Fruit fly (Drosophila melanogaster): Measurements from ENCODE around the gene Hinfp.

Gene Hinfp

dm6 chrX:599727-600126 is 25.6 kb upstream of the Hinfp start:
- peak; percentile 52 for TF ChIP-seq vri (GFP tag; optimal IDR thresholded peaks at IDR 0.05)
- TF ChIP-seq CG32006 (GFP tag; optimal IDR thresholded peaks at IDR 0.05): no peak
- peak; percentile 78 for TF ChIP-seq svp (GFP tag)
- TF ChIP-seq CG8319 (GFP tag; optimal IDR thresholded peaks at IDR 0.05): no peak

dm6 chrX:601984-602383 is 23.4 kb upstream of the Hinfp start:
- TF ChIP-seq dac (GFP tag; optimal IDR thresholded peaks at IDR 0.05) (no peak), CG8632 (GFP tag; optimal IDR thresholded peaks at IDR 0.05) (no peak), dsx (GFP tag; optimal IDR thresholded peaks at IDR 0.05; ENCODE audit: poor library complexity, severe bottlenecking) (no peak), Hr38 (GFP tag; optimal IDR thresholded peaks at IDR 0.05) (no peak), CG11762 (GFP tag; optimal IDR thresholded peaks at IDR 0.05; ENCODE audit: insufficient read depth) (no peak), Met (GFP tag; optimal IDR thresholded peaks at IDR 0.05) (no peak), CG16779 (tag; optimal IDR thresholded peaks at IDR 0.05) (no peak), CG34406 (GFP tag; optimal IDR thresholded peaks at IDR 0.05) (no peak), fd59A (GFP tag; optimal IDR thresholded peaks at IDR 0.05) (no peak), spab (GFP tag; optimal IDR thresholded peaks at IDR 0.05) (no peak), CG6854 (GFP tag; optimal IDR thresholded peaks at IDR 0.05) (no peak), CG6792 (GFP tag; optimal IDR thresholded peaks at IDR 0.05) (no peak), lz (GFP tag; optimal IDR thresholded peaks at IDR 0.05) (no peak), CG3032 (tag; optimal IDR thresholded peaks at IDR 0.05) (no peak), salr (GFP tag; optimal IDR thresholded peaks at IDR 0.05) (no peak), CG4318 (GFP tag; optimal IDR thresholded peaks at IDR 0.05) (no peak)

- TF ChIP-seq CG34406 (GFP tag; optimal IDR thresholded peaks at IDR 0.05): no peak
- no peak for TF ChIP-seq Sox14 (GFP tag; optimal IDR thresholded peaks at IDR 0.05)
- no peak for TF ChIP-seq CG16779 (tag; optimal IDR thresholded peaks at IDR 0.05)
- no peak for TF ChIP-seq Smox (GFP tag; optimal IDR thresholded peaks at IDR 0.05)
- TF ChIP-seq CG6854 (GFP tag; optimal IDR thresholded peaks at IDR 0.05): no peak
- TF ChIP-seq spab (GFP tag; optimal IDR thresholded peaks at IDR 0.05): no peak
- no peak for TF ChIP-seq CG6276 (GFP tag; optimal IDR thresholded peaks at IDR 0.05)
- TF ChIP-seq eg (GFP tag; IDR thresholded peaks at IDR 0.05): no peak
- TF ChIP-seq Eip75B (GFP tag; optimal IDR thresholded peaks at IDR 0.05): no peak
- TF ChIP-seq CG3919 (GFP tag; optimal IDR thresholded peaks at IDR 0.05): no peak
- TF ChIP-seq ss (GFP tag; optimal IDR thresholded peaks at IDR 0.05): no peak
- no peak for TF ChIP-seq CG8632 (GFP tag; optimal IDR thresholded peaks at IDR 0.05)
- TF ChIP-seq svp (GFP tag): no peak
- no peak for TF ChIP-seq fkh (GFP tag; optimal IDR thresholded peaks at IDR 0.05)
- no peak for TF ChIP-seq CG4318 (GFP tag; optimal IDR thresholded peaks at IDR 0.05)
- no peak for TF ChIP-seq CG7368 (GFP tag; optimal IDR thresholded peaks at IDR 0.05)
- no peak for TF ChIP-seq CG6808 (GFP tag; optimal IDR thresholded peaks at IDR 0.05)
- TF ChIP-seq CG6163 (GFP tag; IDR thresholded peaks at IDR 0.05): no peak
Observed at dm6 chrX:610048-610447, 15.3 kb upstream of the Hinfp start.

dm6 chrX:616761-617476 is 8.4 kb upstream of the Hinfp start:
- TF ChIP-seq CG15336 (GFP tag; IDR thresholded peaks at IDR 0.05) (no peak), CG6854 (GFP tag; optimal IDR thresholded peaks at IDR 0.05) (no peak), CG6163 (GFP tag; IDR thresholded peaks at IDR 0.05) (0 out of 3 replicates have a peak, but pooled peaks have one; percentile 23), Sox102F (GFP tag; optimal IDR thresholded peaks at IDR 0.05) (no peak), Eip75B (GFP tag; optimal IDR thresholded peaks at IDR 0.05) (no peak), CG11902 (GFP tag; optimal IDR thresholded peaks at IDR 0.05) (no peak), OdsH (GFP tag; optimal IDR thresholded peaks at IDR 0.05) (no peak), Sox15 (GFP tag; optimal IDR thresholded peaks at IDR 0.05) (no peak), Ets96B (tag; optimal IDR thresholded peaks at IDR 0.05) (no peak), CG3919 (GFP tag; optimal IDR thresholded peaks at IDR 0.05) (peak; percentile 0), CG10631 (GFP tag; optimal IDR thresholded peaks at IDR 0.05) (no peak), CG32006 (GFP tag; optimal IDR thresholded peaks at IDR 0.05) (no peak), fd85E (GFP tag; optimal IDR thresholded peaks at IDR 0.05) (no peak), CG3032 (tag; optimal IDR thresholded peaks at IDR 0.05) (no peak), Lpt (GFP tag; optimal IDR thresholded peaks at IDR 0.05) (no peak), Hr4 (GFP tag; optimal IDR thresholded peaks at IDR 0.05) (no peak), svp (GFP tag) (peak; percentile 58), CG6792 (GFP tag; optimal IDR thresholded peaks at IDR 0.05) (peak; percentile 2), CG8632 (GFP tag; optimal IDR thresholded peaks at IDR 0.05) (no peak), Eip78C (GFP tag) (peak; percentile 70), CG11762 (GFP tag; optimal IDR thresholded peaks at IDR 0.05; ENCODE audit: insufficient read depth) (no peak), fkh (GFP tag; optimal IDR thresholded peaks at IDR 0.05) (peak; percentile 6), spab (GFP tag; optimal IDR thresholded peaks at IDR 0.05) (no peak), CG9139 (GFP tag; optimal IDR thresholded peaks at IDR 0.05) (no peak), pdm3 (GFP tag; optimal IDR thresholded peaks at IDR 0.05) (peak; percentile 3), salr (GFP tag; optimal IDR thresholded peaks at IDR 0.05) (no peak)

Data from whole organism, prepupa.